Worm (Caenorhabditis elegans) whole organism, midembryonic: ENCODE measurements around the gene cuc-1.

Experiments used
- T22C8.4 ChIP-seq: fragments of 200-800 bp; sonication (Bioruptor generic); IDR thresholded peaks from 2 replicates; pipeline ENCODE4 v1.3.6; 2022; ENCODE audit warnings: missing genetic modification characterization, missing compliant biosample characterization
- flt-1 ChIP-seq: fragments of 200-800 bp; sonication (Bioruptor generic); IDR thresholded peaks from 2 replicates; pipeline ENCODE4 v1.3.6; 2022; ENCODE audit warnings: missing genetic modification characterization, missing compliant biosample characterization
- klf-2 ChIP-seq: fragments of 200-800 bp; sonication (Bioruptor generic); conservative IDR thresholded peaks from 2 replicates; pipeline ENCODE4 v1.3.6; 2022; ENCODE audit warnings: missing genetic modification reagents, missing genetic modification characterization, missing compliant biosample characterization
- med-1 ChIP-seq: sonication (generic microtip); optimal IDR thresholded peaks from 2 replicates; lab custom pipeline; 2017; ENCODE audit warnings: missing genetic modification characterization, mild to moderate bottlenecking, missing compliant biosample characterization, antibody characterized with exemption, missing genetic modification reagents; ENCODE audit not compliant: insufficient read depth
- ref-1 ChIP-seq: fragments of 200-800 bp; sonication (Bioruptor generic); conservative IDR thresholded peaks from 2 replicates; pipeline ENCODE4 v1.3.6; 2022; ENCODE audit warnings: missing genetic modification reagents, missing genetic modification characterization, missing compliant biosample characterization
- tab-1 ChIP-seq: fragments of 200-800 bp; sonication (Bioruptor generic); IDR thresholded peaks from 2 replicates; pipeline ENCODE4 v1.3.6; 2022; ENCODE audit warnings: missing genetic modification characterization, missing compliant biosample characterization
- ztf-23 ChIP-seq: fragments of 200-800 bp; sonication (Bioruptor generic); IDR thresholded peaks from 2 replicates; pipeline ENCODE4 v1.3.6; 2022; ENCODE audit warnings: missing genetic modification reagents, missing genetic modification characterization, missing compliant biosample characterization
- ztf-29 ChIP-seq: fragments of 200-800 bp; sonication (Bioruptor generic); IDR thresholded peaks from 2 replicates; pipeline ENCODE4 v1.3.6; 2022; ENCODE audit warnings: missing genetic modification reagents, missing genetic modification characterization, missing compliant biosample characterization

ce11 chrIII:7815056-7815366 lies 45.8 kb downstream of the cuc-1 start:
- TF ChIP-seq ref-1 (GFP tag; lab: Robert Waterston, UW): no peak
- no peak for TF ChIP-seq ztf-23 (GFP tag; lab: Robert Waterston, UW)
- no peak for TF ChIP-seq T22C8.4 (GFP tag; lab: Robert Waterston, UW)
- TF ChIP-seq klf-2 (GFP tag; lab: Robert Waterston, UW): no peak
- TF ChIP-seq flt-1: no peak
- TF ChIP-seq tab-1 (GFP tag; lab: Robert Waterston, UW): no peak
- TF ChIP-seq med-1 (GFP tag; lab: Kevin White, UChicago): no peak
- TF ChIP-seq ztf-29: no peak
